Fruit fly (Drosophila melanogaster): ENCODE measurements around the gene CtsL4.

Gene CtsL4

dm6 chr2L:10333091-10333991 lies 23.1 kb downstream of the CtsL4 start, which contains the start of gene GATAd (continued):
- TF ChIP-seq pfk (GFP tag; optimal IDR thresholded peaks at IDR 0.05) (peak; percentile 83), CG4282 (GFP tag; optimal IDR thresholded peaks at IDR 0.05) (no peak), Atf6 (GFP tag; IDR thresholded peaks at IDR 0.05) (no peak), CG2712 (tag; optimal IDR thresholded peaks at IDR 0.05) (peak; percentile 46), corto (GFP tag; optimal IDR thresholded peaks at IDR 0.05) (no peak), twi (tag; optimal IDR thresholded peaks at IDR 0.05) (no peak), tio (GFP tag; optimal IDR thresholded peaks at IDR 0.05) (no peak), Oli (tag; optimal IDR thresholded peaks at IDR 0.05) (no peak), Adf1 (GFP tag; IDR thresholded peaks at IDR 0.05) (no peak), lola (GFP tag; optimal IDR thresholded peaks at IDR 0.05) (no peak), HHEX (GFP tag; optimal IDR thresholded peaks at IDR 0.05) (no peak), CG11695 (GFP tag; IDR thresholded peaks at IDR 0.05) (no peak), YL-1 (GFP tag; optimal IDR thresholded peaks at IDR 0.05) (peak; percentile 16), kni (GFP tag; optimal IDR thresholded peaks at IDR 0.05) (peak; percentile 99), CG14710 (tag; optimal IDR thresholded peaks at IDR 0.05) (peak; percentile 46), Mrtf (GFP tag; IDR thresholded peaks at IDR 0.05) (no peak), sqz (GFP tag; optimal IDR thresholded peaks at IDR 0.05) (no peak), ase (GFP tag; IDR thresholded peaks at IDR 0.05) (no peak), Hr3 (GFP tag; optimal IDR thresholded peaks at IDR 0.05) (peak; percentile 12), CG3838 (GFP tag; optimal IDR thresholded peaks at IDR 0.05) (no peak), dpn (GFP tag; optimal IDR thresholded peaks at IDR 0.05) (peak in 1 of 2 experiments; percentile 23), CG10267 (tag; optimal IDR thresholded peaks at IDR 0.05) (peak; percentile 33), Abd-B (GFP tag; optimal IDR thresholded peaks at IDR 0.05) (no peak), CG8388 (GFP tag; optimal IDR thresholded peaks at IDR 0.05) (no peak), luna (GFP tag; optimal IDR thresholded peaks at IDR 0.05) (no peak), CG10565 (GFP tag; optimal IDR thresholded peaks at IDR 0.05) (no peak), tx (GFP tag; optimal IDR thresholded peaks at IDR 0.05) (no peak), Lim3 (GFP tag; IDR thresholded peaks at IDR 0.05) (no peak), unpg (GFP tag; optimal IDR thresholded peaks at IDR 0.05) (no peak), pros (GFP tag; optimal IDR thresholded peaks at IDR 0.05) (no peak), salm (tag; optimal IDR thresholded peaks at IDR 0.05) (no peak), CG8478 (optimal IDR thresholded peaks at IDR 0.05) (no peak), wdn (GFP tag; IDR thresholded peaks at IDR 0.05) (no peak), crc (GFP tag; optimal IDR thresholded peaks at IDR 0.05) (no peak), CG11247 (GFP tag; IDR thresholded peaks at IDR 0.05) (no peak), CG31441 (GFP tag; IDR thresholded peaks at IDR 0.05) (no peak), ab (GFP tag; optimal IDR thresholded peaks at IDR 0.05) (no peak), CG12659 (GFP tag; optimal IDR thresholded peaks at IDR 0.05) (peak; percentile 65), CG11723 (GFP tag; optimal IDR thresholded peaks at IDR 0.05) (no peak), CG8089 (GFP tag; optimal IDR thresholded peaks at IDR 0.05) (no peak), CG34224 (GFP tag; IDR thresholded peaks at IDR 0.05; ENCODE audit: partially characterized antibody) (no peak), pita (GFP tag; optimal IDR thresholded peaks at IDR 0.05) (no peak), dmrt11E (tag; optimal IDR thresholded peaks at IDR 0.05) (no peak), MBD-R2 (GFP tag; IDR thresholded peaks at IDR 0.05) (peak; percentile 19; the same call in 1 of the 2 replicates), H15 (GFP tag; IDR thresholded peaks at IDR 0.05) (no peak), D19A (tag; optimal IDR thresholded peaks at IDR 0.05) (peak; percentile 2), CG11504 (tag; optimal IDR thresholded peaks at IDR 0.05) (no peak), CG31224 (GFP tag; IDR thresholded peaks at IDR 0.05) (no peak), Nf-YA (GFP tag; IDR thresholded peaks at IDR 0.05) (no peak)
